Worm (Caenorhabditis elegans): ENCODE data around the gene klc-1.

DNA sequence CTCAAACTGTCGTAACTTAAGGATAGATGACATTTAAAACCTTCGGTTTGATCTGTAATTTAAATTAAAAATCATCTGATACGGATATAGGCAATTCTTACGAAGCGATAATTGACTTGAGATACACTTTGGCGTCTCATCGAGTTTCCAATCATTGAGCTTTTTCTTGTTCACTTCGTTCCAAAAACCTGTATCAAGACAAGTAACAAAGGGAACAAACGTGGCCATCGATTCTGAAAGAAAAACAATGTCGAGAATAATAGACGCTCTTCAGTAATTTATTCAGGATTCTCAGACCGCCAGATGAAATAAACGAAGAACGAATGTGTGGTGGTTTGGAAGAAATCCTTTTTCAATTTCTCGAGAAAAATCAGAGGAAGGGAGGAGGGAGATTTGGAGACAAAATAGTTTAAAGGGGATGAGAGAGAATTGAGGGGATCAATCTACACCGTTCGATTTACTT is 2.7 kb upstream of the klc-1 start, which contains the start of gene atg-7:
- TF ChIP-seq D2030.7 (GFP tag; IDR thresholded peaks at IDR 0.05) (no peak; the same call in 1 of the 2 replicates), ama-1 (optimal IDR thresholded peaks at IDR 0.05) (peak; percentile 92), ama-1 (GFP tag; optimal IDR thresholded peaks at IDR 0.05) (peak; percentile 31 to 64), bed-1 (GFP tag; IDR thresholded peaks at IDR 0.05) (no peak), dpl-1 (GFP tag; optimal IDR thresholded peaks at IDR 0.05) (no peak), nfya-1 (tag; optimal IDR thresholded peaks at IDR 0.05; ENCODE audit: borderline replicate concordance, insufficient read depth) (no peak), K12H6.12 (tag; optimal IDR thresholded peaks at IDR 0.05) (no peak), pbrm-1 (GFP tag; IDR thresholded peaks at IDR 0.05) (no peak), nhr-90 (tag; optimal IDR thresholded peaks at IDR 0.05) (peak; percentile 7), ceh-58 (GFP tag; IDR thresholded peaks at IDR 0.05) (no peak), ceh-27 (GFP tag; optimal IDR thresholded peaks at IDR 0.05) (peak; percentile 36), snpc-4 (GFP tag; optimal IDR thresholded peaks at IDR 0.05) (no peak), snpc-4 (tag; optimal IDR thresholded peaks at IDR 0.05) (peak in 2 of 4 experiments; percentile 37 to 41), nhr-120 (GFP tag; IDR thresholded peaks at IDR 0.05) (no peak), nhr-80 (tag; optimal IDR thresholded peaks at IDR 0.05) (no peak), lag-1 (GFP tag; IDR thresholded peaks at IDR 0.05) (no peak)
